Fruit fly (Drosophila melanogaster) whole organism, embryonic: ENCODE data around the gene Nf1.

ENCODE experiments used
- B-H2 ChIP-seq: fragments of 200-800 bp; sonication (Bioruptor generic); optimal IDR thresholded peaks from 2 replicates; lab custom pipeline; 2018; ENCODE audit warnings: missing biosample characterization, mild to moderate bottlenecking, missing genetic modification characterization
- BEAF-32 ChIP-seq: fragments of 200-800 bp; sonication (Bioruptor generic); optimal IDR thresholded peaks from 3 replicates; lab custom pipeline; 2017; ENCODE audit warnings: missing biosample characterization, missing genetic modification characterization, mild to moderate bottlenecking, moderate library complexity, missing genetic modification reagents
- Bdp1 ChIP-seq: fragments of 200-800 bp; sonication (Bioruptor generic); optimal IDR thresholded peaks from 3 replicates; lab custom pipeline; 2016; ENCODE audit warnings: missing biosample characterization, missing genetic modification characterization
- CG10654 ChIP-seq: fragments of 200-800 bp; sonication (Bioruptor generic); optimal IDR thresholded peaks from 2 replicates; lab custom pipeline; 2016; ENCODE audit warnings: missing biosample characterization, missing genetic modification characterization
- CG11398 ChIP-seq: fragments of 200-800 bp; sonication (Bioruptor generic); optimal IDR thresholded peaks from 2 replicates; lab custom pipeline; 2016; ENCODE audit warnings: missing biosample characterization, missing genetic modification characterization
- CG11560 ChIP-seq: fragments of 200-800 bp; sonication (Bioruptor generic); IDR thresholded peaks from 3 replicates; pipeline ENCODE4 v1.3.6; 2022; ENCODE audit warnings: missing biosample characterization, missing genetic modification characterization
- CG12071 ChIP-seq: fragments of 200-800 bp; sonication (Bioruptor generic); optimal IDR thresholded peaks from 3 replicates; lab custom pipeline; 2018; ENCODE audit warnings: missing biosample characterization, mild to moderate bottlenecking, missing genetic modification characterization
- CG12744 ChIP-seq: fragments of 200-800 bp; sonication (Bioruptor generic); optimal IDR thresholded peaks from 2 replicates; lab custom pipeline; 2016; ENCODE audit warnings: missing biosample characterization, missing genetic modification characterization
- CG13894 ChIP-seq: fragments of 200-800 bp; sonication (Bioruptor generic); optimal IDR thresholded peaks from 3 replicates; lab custom pipeline; 2018; ENCODE audit warnings: missing biosample characterization, mild to moderate bottlenecking, missing genetic modification characterization, moderate library complexity
- CG14014 ChIP-seq: fragments of 200-800 bp; sonication (Bioruptor generic); IDR thresholded peaks from 2 replicates; pipeline ENCODE4 v1.3.6; 2022; ENCODE audit warnings: missing biosample characterization, missing genetic modification characterization
- CG15696 ChIP-seq: fragments of 200-800 bp; sonication (Bioruptor generic); optimal IDR thresholded peaks from 2 replicates; lab custom pipeline; 2019; ENCODE audit warnings: missing biosample characterization, mild to moderate bottlenecking, missing genetic modification characterization, moderate library complexity
- CG16779 ChIP-seq: fragments of 200-800 bp; sonication (Bioruptor generic); IDR thresholded peaks from 2 replicates; pipeline ENCODE4 v1.3.6; 2022; ENCODE audit warnings: missing biosample characterization, missing genetic modification characterization
- CG17912 ChIP-seq: fragments of 200-800 bp; sonication (Bioruptor generic); optimal IDR thresholded peaks from 2 replicates; lab custom pipeline; 2018; ENCODE audit warnings: missing biosample characterization, mild to moderate bottlenecking, missing genetic modification characterization
- CG18262 ChIP-seq: fragments of 200-800 bp; optimal IDR thresholded peaks from 3 replicates; lab custom pipeline; 2019; ENCODE audit warnings: missing biosample characterization, mild to moderate bottlenecking, missing genetic modification characterization, moderate library complexity
- CG1832 ChIP-seq: fragments of 200-800 bp; sonication (Bioruptor generic); optimal IDR thresholded peaks from 2 replicates; lab custom pipeline; 2017; ENCODE audit warnings: missing biosample characterization, mild to moderate bottlenecking, missing genetic modification characterization, inconsistent platforms
- CG18619 ChIP-seq: fragments of 200-800 bp; sonication (Bioruptor generic); optimal IDR thresholded peaks from 3 replicates; lab custom pipeline; 2017; ENCODE audit warnings: missing biosample characterization, mild to moderate bottlenecking, missing genetic modification characterization
- CG18764 ChIP-seq: fragments of 200-800 bp; sonication (Bioruptor generic); optimal IDR thresholded peaks from 3 replicates; lab custom pipeline; 2016; ENCODE audit warnings: missing biosample characterization, missing genetic modification characterization
- CG4328 ChIP-seq: fragments of 200-800 bp; sonication (Bioruptor generic); optimal IDR thresholded peaks from 3 replicates; lab custom pipeline; 2017; ENCODE audit warnings: missing biosample characterization, missing genetic modification reagents, missing genetic modification characterization
- CG4617 ChIP-seq: fragments of 200-800 bp; sonication (Bioruptor generic); optimal IDR thresholded peaks from 3 replicates; lab custom pipeline; 2016; ENCODE audit warnings: missing biosample characterization, missing genetic modification characterization, borderline replicate concordance
- CG5180 ChIP-seq: fragments of 200-800 bp; sonication (Bioruptor generic); optimal IDR thresholded peaks from 3 replicates; lab custom pipeline; 2017; ENCODE audit warnings: missing biosample characterization, missing genetic modification characterization, mild to moderate bottlenecking, moderate library complexity, missing genetic modification reagents
- CG6683 ChIP-seq: fragments of 200-800 bp; sonication (Bioruptor generic); optimal IDR thresholded peaks from 2 replicates; lab custom pipeline; 2017; ENCODE audit warnings: missing biosample characterization, mild to moderate bottlenecking, missing genetic modification characterization, missing genetic modification reagents
- CG7928 ChIP-seq: fragments of 200-800 bp; sonication (Bioruptor generic); optimal IDR thresholded peaks from 2 replicates; lab custom pipeline; 2017; ENCODE audit warnings: missing biosample characterization, mild to moderate bottlenecking, missing genetic modification characterization
- CG9876 ChIP-seq: fragments of 200-800 bp; sonication (Bioruptor generic); optimal IDR thresholded peaks from 2 replicates; lab custom pipeline; 2016; ENCODE audit warnings: missing biosample characterization, missing genetic modification characterization
- CG9932 ChIP-seq: fragments of 200-800 bp; sonication (Bioruptor generic); IDR thresholded peaks from 2 replicates; pipeline ENCODE4 v1.3.6; 2022; ENCODE audit warnings: missing biosample characterization, missing genetic modification characterization
- CTCF ChIP-seq: fragments of 200-800 bp; sonication (Bioruptor generic); optimal IDR thresholded peaks from 2 replicates; lab custom pipeline; 2017; ENCODE audit warnings: missing biosample characterization, mild to moderate bottlenecking, missing genetic modification characterization, moderate library complexity
- CkIIα-i1 ChIP-seq: fragments of 200-800 bp; sonication (Bioruptor generic); IDR thresholded peaks from 2 replicates; pipeline ENCODE4 v1.3.6; 2022; ENCODE audit warnings: missing biosample characterization, missing genetic modification characterization
- CoRest ChIP-seq: fragments of 200-800 bp; sonication (Bioruptor generic); optimal IDR thresholded peaks from 3 replicates; lab custom pipeline; 2018; ENCODE audit warnings: missing biosample characterization, mild to moderate bottlenecking, missing genetic modification characterization, moderate library complexity
- D19A ChIP-seq: fragments of 200-800 bp; optimal IDR thresholded peaks from 3 replicates; lab custom pipeline; 2019; ENCODE audit warnings: missing biosample characterization, mild to moderate bottlenecking, missing genetic modification characterization, moderate library complexity
- D19B ChIP-seq: fragments of 200-800 bp; sonication (Bioruptor generic); optimal IDR thresholded peaks from 2 replicates; lab custom pipeline; 2017; ENCODE audit warnings: missing biosample characterization, mild to moderate bottlenecking, missing genetic modification characterization
- Gug ChIP-seq: fragments of 200-800 bp; sonication (Bioruptor generic); IDR thresholded peaks from 4 replicates; pipeline ENCODE4 v1.3.6; 2022; ENCODE audit warnings: missing biosample characterization, missing genetic modification characterization
- Trl ChIP-seq, 3 experiments: fragments of >200 bp in 2 of 3; fragments of 200-800 bp in 1 of 3; sonication (Bioruptor generic) in 1 of 3; optimal IDR thresholded peaks; 2 replicates in 1 of 3; 3 replicates in 2 of 3; lab custom pipeline; 2016 to 2017; ENCODE audit warnings: missing biosample characterization in 1 of 3, missing genetic modification characterization in 1 of 3
- ab ChIP-seq: fragments of 200-800 bp; sonication (Bioruptor generic); optimal IDR thresholded peaks from 2 replicates; lab custom pipeline; 2016; ENCODE audit warnings: missing biosample characterization, missing genetic modification characterization
- ato ChIP-seq: fragments of 200-800 bp; sonication (Bioruptor generic); IDR thresholded peaks from 2 replicates; pipeline ENCODE4 v1.3.6; 2022; ENCODE audit warnings: missing biosample characterization, missing genetic modification characterization; ENCODE audit not compliant: partially characterized antibody
- bsh ChIP-seq, 2 experiments: fragments of 200-800 bp; sonication (Bioruptor generic); optimal IDR thresholded peaks; 2 replicates each; lab custom pipeline; 2017 to 2018; ENCODE audit warnings: mild to moderate bottlenecking in 2 of 2, missing biosample characterization in 2 of 2, missing genetic modification characterization in 2 of 2, moderate library complexity in 1 of 2
- cas ChIP-seq: fragments of 200-800 bp; sonication (Bioruptor generic); IDR thresholded peaks from 2 replicates; pipeline ENCODE4 v1.3.6; 2022; ENCODE audit warnings: missing biosample characterization, missing genetic modification characterization
- cwo ChIP-seq: fragments of 200-800 bp; sonication (Bioruptor generic); optimal IDR thresholded peaks from 3 replicates; lab custom pipeline; 2017; ENCODE audit warnings: missing biosample characterization, missing genetic modification characterization, mild to moderate bottlenecking, moderate library complexity, missing genetic modification reagents
- ems ChIP-seq: fragments of 200-800 bp; sonication (Bioruptor generic); optimal IDR thresholded peaks from 3 replicates; lab custom pipeline; 2016; ENCODE audit warnings: missing biosample characterization, missing genetic modification characterization
- ewg ChIP-seq: fragments of 200-800 bp; sonication (Bioruptor generic); optimal IDR thresholded peaks from 3 replicates; lab custom pipeline; 2017; ENCODE audit warnings: mild to moderate bottlenecking, missing biosample characterization, missing genetic modification reagents, missing genetic modification characterization
- fd102C ChIP-seq: fragments of 200-800 bp; sonication (Bioruptor generic); optimal IDR thresholded peaks from 2 replicates; lab custom pipeline; 2018; ENCODE audit warnings: missing biosample characterization, mild to moderate bottlenecking, missing genetic modification characterization, moderate library complexity
- gfzf ChIP-seq: fragments of 200-800 bp; sonication (Bioruptor generic); optimal IDR thresholded peaks from 2 replicates; lab custom pipeline; 2016; ENCODE audit warnings: missing biosample characterization, mild to moderate bottlenecking, missing genetic modification characterization, moderate library complexity
- gsb-n ChIP-seq: fragments of 200-800 bp; sonication (Bioruptor generic); optimal IDR thresholded peaks from 3 replicates; lab custom pipeline; 2018; ENCODE audit warnings: missing biosample characterization, mild to moderate bottlenecking, missing genetic modification characterization
- ind ChIP-seq: fragments of 200-800 bp; sonication (Bioruptor generic); optimal IDR thresholded peaks from 3 replicates; lab custom pipeline; 2016; ENCODE audit warnings: missing biosample characterization, missing genetic modification characterization
- maf-S ChIP-seq: fragments of 200-800 bp; sonication (Bioruptor generic); optimal IDR thresholded peaks from 2 replicates; lab custom pipeline; 2016; ENCODE audit warnings: missing biosample characterization, missing genetic modification characterization
- p53 ChIP-seq: fragments of 200-800 bp; sonication (Bioruptor generic); optimal IDR thresholded peaks from 2 replicates; lab custom pipeline; 2016; ENCODE audit warnings: missing biosample characterization, missing genetic modification characterization
- psq ChIP-seq: fragments of 200-800 bp; sonication (Bioruptor generic); optimal IDR thresholded peaks from 2 replicates; lab custom pipeline; 2017; ENCODE audit warnings: missing biosample characterization, missing genetic modification characterization
- sisA ChIP-seq: fragments of 200-800 bp; sonication (Bioruptor generic); IDR thresholded peaks from 2 replicates; pipeline ENCODE4 v1.3.6; 2022; ENCODE audit warnings: missing biosample characterization, missing genetic modification characterization
- sug ChIP-seq: fragments of 200-800 bp; optimal IDR thresholded peaks from 2 replicates; lab custom pipeline; 2019; ENCODE audit warnings: missing biosample characterization, mild to moderate bottlenecking, missing genetic modification characterization, moderate library complexity
- wek ChIP-seq: fragments of 200-800 bp; sonication (Bioruptor generic); optimal IDR thresholded peaks from 3 replicates; lab custom pipeline; 2018; ENCODE audit warnings: missing biosample characterization, mild to moderate bottlenecking, missing genetic modification characterization, moderate library complexity

Gene Nf1

DNA sequence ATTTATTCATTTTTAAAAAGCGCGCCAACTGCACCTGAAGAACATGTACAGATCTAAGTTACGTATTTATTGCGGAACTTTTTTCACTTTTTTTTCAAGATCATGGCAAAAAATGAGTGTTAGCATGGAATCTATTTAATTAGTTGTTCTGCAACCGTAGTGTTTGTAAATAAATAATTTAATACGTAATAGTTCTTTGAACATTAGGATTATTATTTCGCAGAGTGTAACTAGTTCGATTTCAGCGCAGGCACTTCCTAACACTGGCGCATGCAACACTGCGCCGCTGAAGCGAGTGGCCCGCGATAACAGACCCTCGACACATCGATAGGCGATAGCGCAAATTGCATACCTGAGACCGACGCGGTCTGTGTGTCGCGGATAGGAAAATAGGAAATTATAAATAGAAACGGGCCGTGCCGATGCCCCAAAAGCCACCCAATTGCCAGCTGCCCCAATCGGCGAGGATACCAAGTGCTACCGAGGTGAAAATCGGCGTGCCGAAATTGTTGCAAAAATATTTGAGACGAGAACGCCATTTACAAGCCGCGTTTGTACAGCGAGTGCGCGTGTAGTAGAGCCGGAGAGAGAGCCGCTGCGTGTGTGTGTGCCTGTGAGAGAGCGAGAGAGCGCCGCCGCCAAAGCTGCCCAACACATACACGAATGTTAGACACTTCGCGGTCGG is 58.7 kb downstream of the Nf1 start, which contains the start of gene gro (continued):
- TF ChIP-seq CG18619 (peak; percentile 26), D19B (GFP tag; lab: Kevin White, UChicago) (peak; percentile 37), bsh (GFP tag; optimal IDR thresholded peaks at IDR 0.05; lab: Kevin White, UChicago) (peak in 1 of 2 experiments; percentile 64), CG16779 (GFP tag; lab: Robert Waterston, UW) (peak; percentile 75; the same call in 1 of the 2 replicates), CG12071 (GFP tag; lab: Kevin White, UChicago) (peak; percentile 7), ind (GFP tag; lab: Kevin White, UChicago) (peak; percentile 59), CTCF (GFP tag; lab: Kevin White, UChicago) (peak; percentile 21), B-H2 (peak; percentile 78), Gug (peak; percentile 55; the same call in 3 of the 4 replicates), CoRest (peak; percentile 71), CG6683 (no peak), Trl (optimal IDR thresholded peaks at IDR 0.05; lab: Kevin White, UChicago) (peak; percentile 93 to 96), Trl (GFP tag; optimal IDR thresholded peaks at IDR 0.05; lab: Kevin White, UChicago) (peak; percentile 83), BEAF-32 (GFP tag; lab: Kevin White, UChicago) (peak; percentile 74), Bdp1 (GFP tag; lab: Kevin White, UChicago) (peak; percentile 66), wek (peak; percentile 44), CG11398 (peak; percentile 24), D19A (tag; lab: Kevin White, UChicago) (peak; percentile 4), psq (GFP tag; lab: Kevin White, UChicago) (peak; percentile 46), gfzf (peak; percentile 40), ab (GFP tag; lab: Kevin White, UChicago) (no peak), CG17912 (GFP tag; lab: Kevin White, UChicago) (peak; percentile 73), ewg (peak; percentile 89), CG11560 (tag; lab: Robert Waterston, UW) (peak; percentile 65; the same call in 2 of the 3 replicates), CG12744 (peak; percentile 65), sisA (peak; percentile 65), maf-S (peak; percentile 83), CG14014 (peak; percentile 50), CG9876 (GFP tag; lab: Kevin White, UChicago) (peak; percentile 69), gsb-n (tag; lab: Kevin White, UChicago) (peak; percentile 63), CG4617 (GFP tag; lab: Kevin White, UChicago) (peak; percentile 86), CG4328 (GFP tag; lab: Kevin White, UChicago) (peak; percentile 30), ato (GFP tag; lab: Robert Waterston, UW) (peak; percentile 89), ems (GFP tag; lab: Kevin White, UChicago) (peak; percentile 81), CG10654 (GFP tag; lab: Kevin White, UChicago) (peak; percentile 64), CG18262 (tag; lab: Kevin White, UChicago) (peak; percentile 51), CG15696 (peak; percentile 51), CG1832 (GFP tag; lab: Kevin White, UChicago) (no peak), p53 (peak; percentile 68), fd102C (GFP tag; lab: Kevin White, UChicago) (peak; percentile 34), CG9932 (peak; percentile 89), CG13894 (tag; lab: Kevin White, UChicago) (peak; percentile 72), sug (tag; lab: Kevin White, UChicago) (peak; percentile 57), CG7928 (GFP tag; lab: Kevin White, UChicago) (peak; percentile 11), CkIIα-i1 (GFP tag; lab: Robert Waterston, UW) (no peak), CG5180 (GFP tag; lab: Kevin White, UChicago) (peak; percentile 25), CG18764 (GFP tag; lab: Kevin White, UChicago) (peak; percentile 55), cas (GFP tag; lab: Robert Waterston, UW) (0 out of 2 replicates have a peak, but pooled peaks have one; percentile 48), cwo (GFP tag; lab: Kevin White, UChicago) (no peak)
